Worm (Caenorhabditis elegans): ENCODE results near the gene wdr-60.

ce11 chrIII:5024393-5024964 lies 37.5 kb downstream of the wdr-60 start, which contains the start of gene pcf-11:
- no peak for TF ChIP-seq flt-1 (GFP tag; IDR thresholded peaks at IDR 0.05)
- no peak for TF ChIP-seq ztf-29 (GFP tag; IDR thresholded peaks at IDR 0.05)
- no peak for TF ChIP-seq tab-1 (GFP tag; IDR thresholded peaks at IDR 0.05)
- TF ChIP-seq med-1 (GFP tag; optimal IDR thresholded peaks at IDR 0.05; ENCODE audit: insufficient read depth): peak; percentile 11
- peak; percentile 80 for TF ChIP-seq ztf-23 (GFP tag; IDR thresholded peaks at IDR 0.05)
- peak; percentile 91 for TF ChIP-seq T22C8.4 (GFP tag; IDR thresholded peaks at IDR 0.05)
- peak; percentile 22 for TF ChIP-seq cog-1 (tag; optimal IDR thresholded peaks at IDR 0.05)

Data from whole organism, midembryonic.